Fruit fly (Drosophila melanogaster) whole organism, embryonic: ENCODE data around the gene Reepl1.

Experiments used
- ATbp ChIP-seq: fragments of 200-800 bp; sonication (Bioruptor generic); optimal IDR thresholded peaks from 2 replicates; lab custom pipeline; 2017; ENCODE audit warnings: missing biosample characterization, mild to moderate bottlenecking, missing genetic modification characterization, missing genetic modification reagents
- Asciz ChIP-seq: fragments of 200-800 bp; sonication (Bioruptor generic); optimal IDR thresholded peaks from 2 replicates; lab custom pipeline; 2017; ENCODE audit warnings: missing biosample characterization, mild to moderate bottlenecking, missing genetic modification characterization, missing genetic modification reagents
- CG10274 ChIP-seq: fragments of 200-800 bp; sonication (Bioruptor generic); optimal IDR thresholded peaks from 3 replicates; lab custom pipeline; 2017; ENCODE audit warnings: missing biosample characterization, mild to moderate bottlenecking, missing genetic modification characterization
- CG10565 ChIP-seq: fragments of 200-800 bp; sonication (Bioruptor generic); optimal IDR thresholded peaks from 3 replicates; lab custom pipeline; 2016; ENCODE audit warnings: missing biosample characterization, mild to moderate bottlenecking, missing genetic modification characterization
- CG11723 ChIP-seq: fragments of 200-800 bp; sonication (Bioruptor generic); optimal IDR thresholded peaks from 2 replicates; lab custom pipeline; 2017; ENCODE audit warnings: missing biosample characterization, mild to moderate bottlenecking, missing genetic modification characterization
- CG12155 ChIP-seq: fragments of 200-800 bp; sonication (Bioruptor generic); optimal IDR thresholded peaks from 3 replicates; lab custom pipeline; 2016; ENCODE audit warnings: missing biosample characterization, missing genetic modification characterization
- CG15479 ChIP-seq: fragments of 200-800 bp; sonication (Bioruptor generic); optimal IDR thresholded peaks from 3 replicates; lab custom pipeline; 2019; ENCODE audit warnings: missing biosample characterization, mild to moderate bottlenecking, missing genetic modification characterization, moderate library complexity
- CG16815 ChIP-seq: fragments of 200-800 bp; sonication (Bioruptor generic); optimal IDR thresholded peaks from 3 replicates; lab custom pipeline; 2017; ENCODE audit warnings: missing biosample characterization, mild to moderate bottlenecking, missing genetic modification characterization
- CG17802 ChIP-seq: fragments of 200-800 bp; sonication (Bioruptor generic); optimal IDR thresholded peaks from 2 replicates; lab custom pipeline; 2018; ENCODE audit warnings: missing biosample characterization, mild to moderate bottlenecking, missing genetic modification characterization, moderate library complexity
- CG17912 ChIP-seq: fragments of 200-800 bp; sonication (Bioruptor generic); optimal IDR thresholded peaks from 2 replicates; lab custom pipeline; 2018; ENCODE audit warnings: missing biosample characterization, mild to moderate bottlenecking, missing genetic modification characterization
- CG18476 ChIP-seq: fragments of 200-800 bp; sonication (Bioruptor generic); optimal IDR thresholded peaks from 2 replicates; lab custom pipeline; 2016; ENCODE audit warnings: missing biosample characterization, mild to moderate bottlenecking, missing genetic modification characterization
- CG2116 ChIP-seq: fragments of 200-800 bp; sonication (Bioruptor generic); optimal IDR thresholded peaks from 3 replicates; lab custom pipeline; 2018; ENCODE audit warnings: missing biosample characterization, mild to moderate bottlenecking, missing genetic modification characterization
- CG2889 ChIP-seq: fragments of 200-800 bp; sonication (Bioruptor generic); IDR thresholded peaks from 3 replicates; pipeline ENCODE4 v1.3.6; 2022; ENCODE audit warnings: missing biosample characterization, missing genetic modification characterization
- CG32767 ChIP-seq: fragments of 200-800 bp; sonication (Bioruptor generic); IDR thresholded peaks from 2 replicates; pipeline ENCODE4 v1.3.6; 2022; ENCODE audit warnings: missing biosample characterization, missing genetic modification characterization
- CG32772 ChIP-seq: fragments of 200-800 bp; sonication (Bioruptor generic); IDR thresholded peaks from 2 replicates; pipeline ENCODE4 v1.3.6; 2022; ENCODE audit warnings: missing biosample characterization, missing genetic modification characterization
- CG3847 ChIP-seq: fragments of 200-800 bp; sonication (Bioruptor generic); IDR thresholded peaks from 2 replicates; pipeline ENCODE4 v1.3.6; 2022; ENCODE audit warnings: missing biosample characterization, missing genetic modification characterization
- CG4424 ChIP-seq: fragments of 200-800 bp; sonication (Bioruptor generic); optimal IDR thresholded peaks from 3 replicates; lab custom pipeline; 2016; ENCODE audit warnings: missing biosample characterization, missing genetic modification characterization
- CG6813 ChIP-seq: fragments of 200-800 bp; sonication (Bioruptor generic); optimal IDR thresholded peaks from 2 replicates; lab custom pipeline; 2017; ENCODE audit warnings: missing biosample characterization, missing genetic modification characterization, mild to moderate bottlenecking, moderate library complexity, missing genetic modification reagents
- CG7357 ChIP-seq: fragments of 200-800 bp; sonication (Bioruptor generic); IDR thresholded peaks from 3 replicates; pipeline ENCODE4 v1.3.6; 2022; ENCODE audit warnings: missing biosample characterization, missing genetic modification characterization
- CG7556 ChIP-seq: fragments of 200-800 bp; sonication (Bioruptor generic); optimal IDR thresholded peaks from 2 replicates; lab custom pipeline; 2017; ENCODE audit warnings: missing biosample characterization, mild to moderate bottlenecking, missing genetic modification characterization
- CG8089 ChIP-seq: fragments of 200-800 bp; sonication (Bioruptor generic); optimal IDR thresholded peaks from 3 replicates; lab custom pipeline; 2016; ENCODE audit warnings: missing biosample characterization, missing genetic modification characterization
- CG8290 ChIP-seq, 3 experiments: fragments of 200-800 bp; sonication (Bioruptor generic); optimal IDR thresholded peaks; 2 replicates each; lab custom pipeline; 2016 to 2019; ENCODE audit warnings: missing biosample characterization in 3 of 3, missing genetic modification characterization in 3 of 3, mild to moderate bottlenecking in 2 of 3, moderate library complexity in 1 of 3
- CG9932 ChIP-seq: fragments of 200-800 bp; sonication (Bioruptor generic); IDR thresholded peaks from 2 replicates; pipeline ENCODE4 v1.3.6; 2022; ENCODE audit warnings: missing biosample characterization, missing genetic modification characterization
- Dp ChIP-seq: fragments of 200-800 bp; sonication (Bioruptor generic); optimal IDR thresholded peaks from 2 replicates; lab custom pipeline; 2018; ENCODE audit warnings: missing biosample characterization, mild to moderate bottlenecking, missing genetic modification characterization, moderate library complexity
- Ets97D ChIP-seq: fragments of 200-800 bp; sonication (Bioruptor generic); optimal IDR thresholded peaks from 3 replicates; lab custom pipeline; 2016; ENCODE audit warnings: missing biosample characterization, missing genetic modification characterization
- Fer1 ChIP-seq: fragments of 200-800 bp; sonication (Bioruptor generic); optimal IDR thresholded peaks from 2 replicates; lab custom pipeline; 2017; ENCODE audit warnings: missing biosample characterization, mild to moderate bottlenecking, missing genetic modification characterization
- Hsf ChIP-seq: fragments of 200-800 bp; sonication (Bioruptor generic); optimal IDR thresholded peaks from 3 replicates; lab custom pipeline; 2016; ENCODE audit warnings: missing biosample characterization, missing genetic modification characterization
- Mes4 ChIP-seq: fragments of 200-800 bp; sonication (Bioruptor generic); optimal IDR thresholded peaks from 2 replicates; lab custom pipeline; 2016; ENCODE audit warnings: missing biosample characterization, missing genetic modification characterization
- NC2α ChIP-seq: fragments of 200-800 bp; sonication (Bioruptor generic); optimal IDR thresholded peaks from 2 replicates; lab custom pipeline; 2016; ENCODE audit warnings: missing biosample characterization, missing genetic modification characterization
- NC2β ChIP-seq: fragments of 200-800 bp; sonication (Bioruptor generic); optimal IDR thresholded peaks from 2 replicates; lab custom pipeline; 2016; ENCODE audit warnings: missing biosample characterization, missing genetic modification characterization
- Poxn ChIP-seq: fragments of 200-800 bp; sonication (Bioruptor generic); IDR thresholded peaks from 2 replicates; pipeline ENCODE4 v1.3.6; 2022; ENCODE audit warnings: missing biosample characterization, missing genetic modification characterization
- Rfx ChIP-seq: fragments of 200-800 bp; sonication (Bioruptor generic); IDR thresholded peaks from 2 replicates; pipeline ENCODE4 v1.3.6; 2022; ENCODE audit warnings: missing biosample characterization, missing genetic modification characterization
- TFAM ChIP-seq: fragments of 200-800 bp; sonication (Bioruptor generic); optimal IDR thresholded peaks from 2 replicates; lab custom pipeline; 2017; ENCODE audit warnings: missing biosample characterization, missing genetic modification characterization, inconsistent platforms
- ab ChIP-seq: fragments of 200-800 bp; sonication (Bioruptor generic); optimal IDR thresholded peaks from 2 replicates; lab custom pipeline; 2016; ENCODE audit warnings: missing biosample characterization, missing genetic modification characterization
- ap ChIP-seq: fragments of 200-800 bp; sonication (Bioruptor generic); IDR thresholded peaks from 2 replicates; pipeline ENCODE4 v1.3.6; 2022; ENCODE audit warnings: missing biosample characterization, missing genetic modification characterization
- bab2 ChIP-seq: fragments of 200-800 bp; sonication (Bioruptor generic); optimal IDR thresholded peaks from 2 replicates; lab custom pipeline; 2016; ENCODE audit warnings: missing biosample characterization, missing genetic modification characterization
- chif ChIP-seq, 2 experiments: fragments of 200-800 bp; sonication (Bioruptor generic); optimal IDR thresholded peaks; 3 replicates each; lab custom pipeline; 2016; ENCODE audit warnings: missing biosample characterization in 2 of 2, missing genetic modification characterization in 2 of 2
- ci ChIP-seq: fragments of 200-800 bp; sonication (Bioruptor generic); IDR thresholded peaks from 3 replicates; pipeline ENCODE4 v1.3.6; 2022; ENCODE audit warnings: missing biosample characterization, missing genetic modification characterization
- hbn ChIP-seq: fragments of 200-800 bp; sonication (Bioruptor generic); IDR thresholded peaks from 2 replicates; pipeline ENCODE4 v1.3.6; 2022; ENCODE audit warnings: missing biosample characterization, missing genetic modification characterization; ENCODE audit not compliant: partially characterized antibody
- ind ChIP-seq: fragments of 200-800 bp; sonication (Bioruptor generic); optimal IDR thresholded peaks from 3 replicates; lab custom pipeline; 2016; ENCODE audit warnings: missing biosample characterization, missing genetic modification characterization
- jigr1 ChIP-seq: fragments of 200-800 bp; sonication (Bioruptor generic); IDR thresholded peaks from 3 replicates; pipeline ENCODE4 v1.3.6; 2022; ENCODE audit warnings: missing biosample characterization, missing genetic modification characterization
- mld ChIP-seq: fragments of 200-800 bp; sonication (Bioruptor generic); IDR thresholded peaks from 3 replicates; pipeline ENCODE4 v1.3.6; 2022; ENCODE audit warnings: missing biosample characterization, missing genetic modification characterization; ENCODE audit not compliant: partially characterized antibody
- nau ChIP-seq: fragments of 200-800 bp; sonication (Bioruptor generic); optimal IDR thresholded peaks from 3 replicates; lab custom pipeline; 2017; ENCODE audit warnings: missing biosample characterization, mild to moderate bottlenecking, missing genetic modification characterization, missing genetic modification reagents
- psq ChIP-seq: fragments of 200-800 bp; sonication (Bioruptor generic); optimal IDR thresholded peaks from 2 replicates; lab custom pipeline; 2017; ENCODE audit warnings: missing biosample characterization, missing genetic modification characterization
- scrt ChIP-seq: fragments of 200-800 bp; sonication (Bioruptor generic); optimal IDR thresholded peaks from 2 replicates; lab custom pipeline; 2018; ENCODE audit warnings: missing biosample characterization, mild to moderate bottlenecking, missing genetic modification characterization, moderate library complexity
- sisA ChIP-seq: fragments of 200-800 bp; sonication (Bioruptor generic); IDR thresholded peaks from 2 replicates; pipeline ENCODE4 v1.3.6; 2022; ENCODE audit warnings: missing biosample characterization, missing genetic modification characterization
- so ChIP-seq: fragments of 200-800 bp; sonication (Bioruptor generic); IDR thresholded peaks from 3 replicates; pipeline ENCODE4 v1.3.6; 2022; ENCODE audit warnings: missing biosample characterization, missing genetic modification characterization
- ssp ChIP-seq: fragments of 200-800 bp; sonication (Bioruptor generic); IDR thresholded peaks from 2 replicates; pipeline ENCODE4 v1.3.6; 2022; ENCODE audit warnings: missing biosample characterization, missing genetic modification characterization
- ttk ChIP-seq: fragments of 200-800 bp; sonication (Bioruptor generic); IDR thresholded peaks from 2 replicates; pipeline ENCODE4 v2.1.2; 2022; ENCODE audit warnings: missing biosample characterization, missing genetic modification characterization
- unpg ChIP-seq: fragments of 200-800 bp; sonication (Bioruptor generic); optimal IDR thresholded peaks from 3 replicates; lab custom pipeline; 2018; ENCODE audit warnings: missing biosample characterization, mild to moderate bottlenecking, missing genetic modification characterization, moderate library complexity
- zen ChIP-seq: fragments of 200-800 bp; sonication (Bioruptor generic); optimal IDR thresholded peaks from 3 replicates; lab custom pipeline; 2018; ENCODE audit warnings: missing biosample characterization, mild to moderate bottlenecking, missing genetic modification characterization, moderate library complexity

The Reepl1 gene

DNA sequence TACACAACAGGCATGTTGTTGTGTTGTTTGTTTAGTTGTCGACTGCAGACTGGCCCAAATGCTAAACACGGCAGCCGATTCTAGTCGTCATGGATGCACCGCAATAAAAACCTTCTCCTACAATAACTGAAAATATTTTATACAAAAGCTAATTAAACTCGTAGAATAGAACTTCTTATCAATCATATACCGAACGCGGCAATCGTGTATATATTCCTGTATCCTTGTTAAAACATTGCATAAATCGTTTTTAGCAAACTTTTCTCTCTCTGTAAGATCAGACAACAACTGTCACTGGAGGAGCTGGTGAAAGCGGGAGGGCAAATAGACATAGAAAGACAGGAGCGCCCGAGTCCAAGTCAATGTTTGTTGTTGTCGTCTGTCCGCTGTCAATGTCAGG is 23.8 kb upstream of the Reepl1 start (continued):
- TF ChIP-seq CG17912 (no peak), TFAM (GFP tag; lab: Kevin White, UChicago) (no peak), ab (GFP tag; lab: Kevin White, UChicago) (no peak), CG17802 (peak; percentile 29), Dp (GFP tag; lab: Kevin White, UChicago) (no peak), Mes4 (GFP tag; lab: Kevin White, UChicago) (no peak), CG10565 (GFP tag; lab: Kevin White, UChicago) (no peak), Hsf (GFP tag; lab: Kevin White, UChicago) (peak; percentile 30), CG2889 (GFP tag; lab: Robert Waterston, UW) (no peak), CG8290 (GFP tag; optimal IDR thresholded peaks at IDR 0.05; lab: Kevin White, UChicago) (no peak), CG8290 (tag; optimal IDR thresholded peaks at IDR 0.05; lab: Kevin White, UChicago) (peak in 1 of 2 experiments; percentile 11), CG18476 (GFP tag; lab: Kevin White, UChicago) (peak; percentile 26), CG3847 (GFP tag; lab: Robert Waterston, UW) (no peak), NC2β (GFP tag; lab: Kevin White, UChicago) (peak; percentile 38), CG9932 (no peak), CG7556 (GFP tag; lab: Kevin White, UChicago) (peak; percentile 47), ap (GFP tag; lab: Robert Waterston, UW) (no peak), ind (peak; percentile 18), ttk (GFP tag; lab: Robert Waterston, UW) (no peak), CG6813 (GFP tag; lab: Kevin White, UChicago) (peak; percentile 14), Ets97D (GFP tag; lab: Kevin White, UChicago) (no peak), CG4424 (GFP tag; lab: Kevin White, UChicago) (peak; percentile 50), ATbp (peak; percentile 15), CG15479 (GFP tag; lab: Kevin White, UChicago) (no peak), so (GFP tag; lab: Robert Waterston, UW) (no peak), ci (GFP tag; lab: Robert Waterston, UW) (0 out of 3 replicates have a peak, but pooled peaks have one; percentile 16), CG12155 (GFP tag; lab: Kevin White, UChicago) (no peak), bab2 (GFP tag; lab: Kevin White, UChicago) (peak; percentile 22), CG32767 (GFP tag; lab: Robert Waterston, UW) (no peak), Rfx (GFP tag; lab: Robert Waterston, UW) (peak; percentile 37; the same call in 1 of the 2 replicates), CG7357 (GFP tag; lab: Robert Waterston, UW) (no peak), CG8089 (GFP tag; lab: Kevin White, UChicago) (peak; percentile 52), chif (GFP tag; optimal IDR thresholded peaks at IDR 0.05; lab: Kevin White, UChicago) (peak; percentile 60 to 64), scrt (no peak), CG32772 (GFP tag; lab: Robert Waterston, UW) (no peak), zen (tag; lab: Kevin White, UChicago) (no peak), NC2α (GFP tag; lab: Kevin White, UChicago) (peak; percentile 34), CG11723 (GFP tag; lab: Kevin White, UChicago) (no peak), Poxn (GFP tag; lab: Robert Waterston, UW) (no peak), sisA (GFP tag; lab: Robert Waterston, UW) (peak; percentile 21; the same call in 1 of the 2 replicates), jigr1 (GFP tag; lab: Robert Waterston, UW) (no peak), CG2116 (GFP tag; lab: Kevin White, UChicago) (peak; percentile 8), ssp (GFP tag; lab: Robert Waterston, UW) (no peak), hbn (GFP tag; lab: Robert Waterston, UW) (no peak), mld (GFP tag; lab: Robert Waterston, UW) (no peak), CG16815 (GFP tag; lab: Kevin White, UChicago) (peak; percentile 23), Asciz (GFP tag; lab: Kevin White, UChicago) (peak; percentile 10), Fer1 (GFP tag; lab: Kevin White, UChicago) (no peak), psq (no peak), unpg (GFP tag; lab: Kevin White, UChicago) (peak; percentile 60), nau (peak; percentile 50), CG10274 (GFP tag; lab: Kevin White, UChicago) (no peak)
